Worm (Caenorhabditis elegans) whole organism, L1 larva: Measurements from ENCODE around the gene nrps-1.

Experiments used
- C04F5.9 ChIP-seq: sonication (generic microtip); optimal IDR thresholded peaks from 2 replicates; lab custom pipeline; 2016; ENCODE audit warnings: missing genetic modification characterization, missing compliant biosample characterization
- aha-1 ChIP-seq: fragments of 150-350 bp; optimal IDR thresholded peaks from 2 replicates; lab custom pipeline; 2014; ENCODE audit warnings: missing biosample characterization, missing genetic modification characterization
- alr-1 ChIP-seq: fragments of 200-800 bp; sonication (Bioruptor generic); optimal IDR thresholded peaks from 2 replicates; lab custom pipeline; 2018; ENCODE audit warnings: borderline replicate concordance, mild to moderate bottlenecking, missing genetic modification characterization, missing compliant biosample characterization
- blmp-1 ChIP-seq: fragments of 150-350 bp; optimal IDR thresholded peaks from 2 replicates; lab custom pipeline; 2014; ENCODE audit warnings: missing biosample characterization, missing genetic modification characterization
- ceh-90 ChIP-seq: sonication (generic microtip); optimal IDR thresholded peaks from 2 replicates; lab custom pipeline; 2016; ENCODE audit warnings: missing genetic modification characterization, missing compliant biosample characterization
- efl-1 ChIP-seq, 4 experiments: fragments of 150-350 bp; optimal IDR thresholded peaks in 3 of 4; peaks in 1 of 4; 1 replicate in 1 of 4; 2 replicates in 3 of 4; lab custom pipeline; 2014; ENCODE audit warnings: missing biosample characterization in 2 of 4, missing genetic modification characterization in 2 of 4, missing genetic modification reagents in 2 of 4
- efl-3 ChIP-seq: fragments of 200-800 bp; sonication (Bioruptor generic); optimal IDR thresholded peaks from 2 replicates; lab custom pipeline; 2018; ENCODE audit warnings: mild to moderate bottlenecking, missing genetic modification characterization, missing compliant biosample characterization
- egl-27 ChIP-seq, 2 experiments: fragments of 150-350 bp in 1 of 2; sonication (generic microtip); optimal IDR thresholded peaks; 3 replicates each; lab custom pipeline; 2017 to 2018; ENCODE audit warnings: missing biosample characterization in 2 of 2, missing genetic modification characterization in 2 of 2, missing genetic modification reagents in 2 of 2
- elt-2 ChIP-seq: sonication (generic microtip); optimal IDR thresholded peaks from 2 replicates; lab custom pipeline; 2016; ENCODE audit warnings: missing genetic modification characterization, mild to moderate bottlenecking, inconsistent platforms, missing compliant biosample characterization, missing genetic modification reagents
- elt-3 ChIP-seq, 6 experiments: fragments of 150-350 bp in 1 of 6; sonication (generic microtip); optimal IDR thresholded peaks; 2 replicates each; lab custom pipeline; 2017 to 2018; ENCODE audit warnings: missing biosample characterization in 6 of 6, missing genetic modification characterization in 6 of 6, inconsistent platforms in 1 of 6
- ets-5 ChIP-seq: fragments of 200-800 bp; sonication (Bioruptor generic); IDR thresholded peaks from 2 replicates; pipeline ENCODE4 v1.3.6; 2022; ENCODE audit warnings: missing genetic modification characterization, missing compliant biosample characterization
- fkh-10 ChIP-seq: sonication (generic microtip); optimal IDR thresholded peaks from 2 replicates; lab custom pipeline; 2017; ENCODE audit warnings: missing biosample characterization, missing genetic modification reagents, missing genetic modification characterization
- fos-1 ChIP-seq: fragments of 150-350 bp; optimal IDR thresholded peaks from 2 replicates; lab custom pipeline; 2014; ENCODE audit warnings: missing biosample characterization, missing genetic modification characterization
- hlh-17 ChIP-seq: fragments of 200-800 bp; sonication (Bioruptor generic); optimal IDR thresholded peaks from 2 replicates; lab custom pipeline; 2018; ENCODE audit warnings: missing genetic modification characterization, mild to moderate bottlenecking, missing compliant biosample characterization, moderate library complexity, borderline replicate concordance
- lin-15B ChIP-seq: fragments of 150-350 bp; sonication (generic microtip); optimal IDR thresholded peaks from 3 replicates; lab custom pipeline; 2014; ENCODE audit warnings: missing biosample characterization, missing genetic modification characterization
- lin-35 ChIP-seq, 2 experiments: fragments of 150-350 bp; optimal IDR thresholded peaks; 2 replicates each; lab custom pipeline; 2014; ENCODE audit warnings: missing biosample characterization in 2 of 2, missing genetic modification characterization in 2 of 2, missing genetic modification reagents in 2 of 2
- lin-39 ChIP-seq: fragments of 150-350 bp; optimal IDR thresholded peaks from 2 replicates; lab custom pipeline; 2014; ENCODE audit warnings: missing biosample characterization, missing genetic modification reagents, missing genetic modification characterization
- lir-3 ChIP-seq: sonication (generic microtip); optimal IDR thresholded peaks from 2 replicates; lab custom pipeline; 2016; ENCODE audit warnings: mild to moderate bottlenecking, missing genetic modification characterization, moderate library complexity, missing compliant biosample characterization; ENCODE audit not compliant: poor library complexity
- mab-9 ChIP-seq: fragments of 200-800 bp; sonication (Bioruptor generic); IDR thresholded peaks from 2 replicates; pipeline ENCODE4 v1.3.6; 2022; ENCODE audit warnings: missing genetic modification reagents, missing genetic modification characterization, missing compliant biosample characterization
- mdl-1 ChIP-seq, 2 experiments: fragments of 150-350 bp; optimal IDR thresholded peaks; 2 replicates each; lab custom pipeline; 2014 to 2017; ENCODE audit warnings: missing biosample characterization in 2 of 2, missing genetic modification characterization in 2 of 2, inconsistent platforms in 1 of 2
- nhr-20 ChIP-seq: sonication (generic microtip); optimal IDR thresholded peaks from 2 replicates; lab custom pipeline; 2016; ENCODE audit warnings: mild to moderate bottlenecking, missing genetic modification characterization, missing compliant biosample characterization
- nhr-47 ChIP-seq: sonication (generic microtip); optimal IDR thresholded peaks from 2 replicates; lab custom pipeline; 2016; ENCODE audit warnings: mild to moderate bottlenecking, missing genetic modification characterization, moderate library complexity, missing compliant biosample characterization
- nhr-77 ChIP-seq: fragments of 150-350 bp; optimal IDR thresholded peaks from 2 replicates; lab custom pipeline; 2014; ENCODE audit warnings: missing biosample characterization, missing genetic modification characterization
- nhr-85 ChIP-seq: sonication (generic microtip); peaks from one replicate; lab custom pipeline; 2016; ENCODE audit warnings: missing genetic modification characterization, inconsistent platforms, missing compliant biosample characterization
- nhr-90 ChIP-seq: sonication (generic microtip); optimal IDR thresholded peaks from 2 replicates; lab custom pipeline; 2016; ENCODE audit warnings: mild to moderate bottlenecking, missing genetic modification characterization, missing compliant biosample characterization; ENCODE audit not compliant: poor library complexity
- pqm-1 ChIP-seq: sonication (generic microtip); optimal IDR thresholded peaks from 3 replicates; lab custom pipeline; 2017; ENCODE audit warnings: missing biosample characterization, missing genetic modification characterization
- tbx-2 ChIP-seq: sonication (generic microtip); optimal IDR thresholded peaks from 2 replicates; lab custom pipeline; 2016; ENCODE audit warnings: missing genetic modification characterization, missing compliant biosample characterization
- unc-30 ChIP-seq: sonication (generic microtip); optimal IDR thresholded peaks from 2 replicates; lab custom pipeline; 2017; ENCODE audit warnings: missing biosample characterization, missing genetic modification characterization
- unc-98 ChIP-seq: fragments of 200-800 bp; sonication (Bioruptor generic); IDR thresholded peaks from 2 replicates; pipeline ENCODE4 v1.3.6; 2022; ENCODE audit warnings: missing genetic modification characterization, missing compliant biosample characterization
- vab-15 ChIP-seq: sonication (generic microtip); optimal IDR thresholded peaks from 2 replicates; lab custom pipeline; 2017; ENCODE audit warnings: missing genotype, mild to moderate bottlenecking, missing genetic modification characterization, missing compliant biosample characterization

nrps-1 gene

DNA sequence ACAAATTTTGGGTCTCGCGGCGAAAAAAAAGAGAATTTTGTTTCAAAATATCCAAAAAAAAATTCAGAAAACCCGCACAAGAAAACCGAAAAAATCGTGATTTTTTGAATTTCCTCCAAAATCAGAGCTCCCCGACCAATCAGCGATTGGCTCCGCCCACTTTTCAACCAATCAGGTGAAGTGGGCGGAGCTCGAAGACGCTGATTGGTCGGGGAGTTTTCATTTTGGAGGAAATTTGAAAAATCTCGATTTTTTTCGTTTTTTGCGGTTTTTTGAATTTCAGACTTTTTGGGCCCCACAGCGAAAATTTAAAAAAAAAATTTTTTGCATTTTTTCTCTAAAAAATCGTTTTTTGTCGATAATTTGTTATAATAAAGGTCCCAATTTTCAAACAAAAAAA, 44.9 kb upstream of the nrps-1 start:
- TF ChIP-seq fos-1 (tag; lab: Kevin White, UChicago) (no peak), efl-1 (optimal IDR thresholded peaks at IDR 0.05; lab: Kevin White, UChicago) (no peak), efl-1 (GFP tag; optimal IDR thresholded peaks at IDR 0.05 in 1 of 2; lab: Kevin White, UChicago) (peak in 1 of 2 experiments; percentile 11)

DNA sequence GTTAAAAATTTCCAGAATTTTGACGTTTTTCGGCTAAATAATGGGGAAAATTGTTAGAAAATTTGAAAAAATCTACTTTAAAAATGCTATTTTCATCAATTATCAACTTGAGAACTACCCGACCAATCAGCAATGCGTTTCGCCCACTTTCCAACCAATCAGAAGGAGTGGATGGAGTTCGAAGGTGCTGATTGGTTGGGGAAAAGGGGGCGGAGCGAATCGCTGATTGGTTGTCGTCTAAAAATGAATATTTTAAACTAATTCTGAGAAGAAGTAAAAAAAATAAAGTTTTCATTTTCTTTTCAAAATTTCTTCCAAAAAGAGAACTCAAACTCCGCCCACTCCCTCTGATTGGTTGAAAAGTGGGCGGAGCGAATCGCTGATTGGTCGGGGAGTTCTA, 44.3 kb upstream of the nrps-1 start:
- TF ChIP-seq aha-1 (tag; lab: Kevin White, UChicago): no peak
- TF ChIP-seq elt-3 (tag; optimal IDR thresholded peaks at IDR 0.05; lab: Kevin White, UChicago): no peak

DNA sequence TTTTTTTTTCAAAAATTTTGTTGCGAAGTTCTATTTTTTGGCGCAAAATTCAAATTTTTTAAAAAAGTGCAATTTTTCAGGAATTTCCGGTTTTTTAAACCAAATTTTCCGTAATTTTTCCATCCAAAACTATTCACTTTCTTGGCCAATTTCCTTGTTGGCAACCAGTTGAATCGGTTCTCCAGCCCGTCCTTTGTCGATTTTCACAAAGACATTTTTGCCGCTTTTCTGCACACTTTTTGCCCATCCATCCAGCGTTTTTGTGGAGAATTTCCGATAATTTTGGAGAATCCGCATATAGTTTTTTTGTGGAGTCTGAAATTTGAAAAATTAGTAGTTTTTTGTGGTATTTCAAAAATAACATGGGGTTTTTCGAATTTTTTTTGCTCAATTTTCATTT, 42.0 kb upstream of the nrps-1 start:
- TF ChIP-seq unc-98 (GFP tag; lab: Robert Waterston, UW) (no peak), ets-5 (GFP tag; lab: Robert Waterston, UW) (no peak), nhr-77 (tag; lab: Kevin White, UChicago) (no peak), efl-1 (optimal IDR thresholded peaks at IDR 0.05; lab: Kevin White, UChicago) (no peak), efl-1 (GFP tag; optimal IDR thresholded peaks at IDR 0.05 in 1 of 2; lab: Kevin White, UChicago) (no peak), lin-15B (tag; lab: Kevin White, UChicago) (no peak), mdl-1 (tag; optimal IDR thresholded peaks at IDR 0.05; lab: Kevin White, UChicago) (no peak), nhr-85 (tag; lab: Kevin White, UChicago) (peak; percentile 24)
- TF ChIP-seq, all 84 proteins: peak for 1

DNA sequence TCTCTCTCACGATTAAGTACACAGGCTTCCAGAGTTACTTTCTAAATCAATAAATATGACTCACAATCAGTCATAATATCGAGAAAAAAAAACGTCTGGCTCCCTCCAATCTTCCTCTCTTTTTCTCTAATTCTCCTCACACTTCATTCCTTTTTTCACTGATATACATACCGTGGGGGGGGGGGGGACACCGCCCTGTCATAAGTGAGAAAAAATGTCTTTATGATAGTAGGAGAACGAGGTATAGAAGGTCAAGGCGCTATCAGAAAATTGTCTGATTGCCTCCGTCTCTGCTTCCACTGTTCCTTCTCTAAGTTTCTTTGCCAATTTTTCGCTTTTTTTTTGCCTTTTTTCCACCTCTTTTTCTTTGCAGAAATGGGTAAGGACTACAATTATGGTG, 38.0 kb upstream of the nrps-1 start, which contains the start of gene Y66D12A.24:
Gene Y66D12A.24 (plus strand): TSS at position 370 of the 400 bp plus-strand sequence.
- peak; percentile 42 for TF ChIP-seq pqm-1
- TF ChIP-seq elt-3 (tag; optimal IDR thresholded peaks at IDR 0.05; lab: Kevin White, UChicago): peak in 1 of 6 experiments; percentile 4
- TF ChIP-seq nhr-85 (tag; lab: Kevin White, UChicago): peak; percentile 32
- TF ChIP-seq lin-39: no peak
- peak; percentile 5 for TF ChIP-seq nhr-20 (tag; lab: Kevin White, UChicago)
- no peak for TF ChIP-seq lir-3 (tag; lab: Kevin White, UChicago)
- no peak for TF ChIP-seq mdl-1 (tag; optimal IDR thresholded peaks at IDR 0.05; lab: Kevin White, UChicago)
- peak; percentile 5 for TF ChIP-seq nhr-90 (tag; lab: Kevin White, UChicago)
- TF ChIP-seq lin-35 (GFP tag; optimal IDR thresholded peaks at IDR 0.05; lab: Kevin White, UChicago): peak in 1 of 2 experiments; percentile 44
- TF ChIP-seq tbx-2 (tag; lab: Kevin White, UChicago): peak; percentile 16
- TF ChIP-seq elt-2 (tag; lab: Kevin White, UChicago): peak; percentile 24

DNA sequence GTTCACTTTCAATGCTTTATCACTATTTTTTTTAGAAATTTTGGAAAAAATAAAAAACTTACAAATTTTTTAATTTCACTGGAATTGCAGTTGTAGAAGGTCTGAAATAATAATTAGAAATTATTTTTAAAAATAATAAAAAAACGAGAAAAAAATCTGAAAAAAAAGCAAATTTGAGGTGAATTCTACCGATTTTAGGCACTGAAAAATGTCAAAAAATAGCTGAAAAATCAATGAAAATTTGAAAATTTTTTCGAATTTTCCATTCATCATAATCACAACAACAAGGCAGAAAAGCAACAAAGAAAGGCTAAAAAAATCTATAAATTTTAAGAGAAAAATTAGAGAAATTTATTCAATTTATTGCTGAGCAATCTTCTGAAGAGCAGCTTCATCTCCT, 33.8 kb upstream of the nrps-1 start, which contains the start of gene nars-2:
Gene nars-2 (minus strand): TSS at position 101 of the 400 bp plus-strand sequence.
- TF ChIP-seq blmp-1 (tag; lab: Kevin White, UChicago) (no peak), egl-27 (tag; optimal IDR thresholded peaks at IDR 0.05; lab: Kevin White, UChicago) (no peak), efl-3 (GFP tag; lab: Kevin White, UChicago) (no peak), unc-30 (tag; lab: Kevin White, UChicago) (no peak), tbx-2 (tag; lab: Kevin White, UChicago) (no peak), nhr-85 (tag; lab: Kevin White, UChicago) (no peak), hlh-17 (GFP tag; lab: Kevin White, UChicago) (no peak), fos-1 (tag; lab: Kevin White, UChicago) (no peak), fkh-10 (GFP tag; lab: Kevin White, UChicago) (no peak), alr-1 (tag; lab: Kevin White, UChicago) (no peak), C04F5.9 (no peak), nhr-47 (tag; lab: Kevin White, UChicago) (no peak), ceh-90 (tag; lab: Kevin White, UChicago) (no peak), vab-15 (tag; lab: Kevin White, UChicago) (no peak), mab-9 (GFP tag; lab: Robert Waterston, UW) (no peak)
- TF ChIP-seq, all 84 proteins: peak for 0
